Worm (Caenorhabditis elegans) whole organism, L4 larva: ENCODE data around the gene rmh-2.

ENCODE experiments used
- aha-1 ChIP-seq: fragments of 150-350 bp; peaks from one replicate; lab custom pipeline; 2014; ENCODE audit warnings: missing biosample characterization, missing genetic modification characterization
- aly-2 ChIP-seq: sonication (generic microtip); optimal IDR thresholded peaks from 2 replicates; lab custom pipeline; 2018; ENCODE audit warnings: missing biosample characterization, missing genetic modification characterization
- ceh-20 ChIP-seq: fragments of 200-800 bp; sonication (Bioruptor generic); IDR thresholded peaks from 2 replicates; pipeline ENCODE4 v1.3.6; 2022; ENCODE audit warnings: missing genetic modification reagents, missing genetic modification characterization, missing compliant biosample characterization
- dpl-1 ChIP-seq: fragments of 150-350 bp; optimal IDR thresholded peaks from 2 replicates; lab custom pipeline; 2014; ENCODE audit warnings: missing biosample characterization, missing genetic modification reagents, missing genetic modification characterization
- hlh-30 ChIP-seq: sonication (generic microtip); optimal IDR thresholded peaks from 2 replicates; lab custom pipeline; 2017; ENCODE audit warnings: antibody characterized with exemption, mild to moderate bottlenecking, missing genetic modification characterization, missing compliant biosample characterization; ENCODE audit not compliant: insufficient read depth
- lin-15B ChIP-seq: fragments of 150-350 bp; sonication (generic microtip); optimal IDR thresholded peaks from 3 replicates; lab custom pipeline; 2014; ENCODE audit warnings: missing biosample characterization, missing genetic modification characterization

DNA sequence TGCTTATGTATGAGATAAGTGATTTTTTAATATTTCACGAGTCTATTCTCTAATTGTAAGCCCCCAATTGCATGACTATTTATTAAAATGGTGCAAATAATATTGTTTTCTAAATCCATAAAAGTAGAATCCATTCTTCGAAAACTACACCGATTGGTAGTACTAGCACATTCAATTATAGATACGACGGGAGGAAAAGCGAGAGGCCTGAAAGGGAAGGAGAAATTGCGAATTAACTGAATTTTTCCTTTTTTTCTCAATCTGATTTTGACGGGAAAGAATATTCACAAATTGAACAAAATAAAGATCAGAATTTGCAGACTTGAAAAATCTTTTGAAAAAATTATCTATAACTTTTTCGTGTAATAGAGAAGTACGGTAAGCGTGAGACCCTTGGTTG, 46.6 kb upstream of the rmh-2 start:
- TF ChIP-seq aly-2 (tag; lab: Kevin White, UChicago) (no peak), lin-15B (tag; lab: Kevin White, UChicago) (no peak), dpl-1 (GFP tag; lab: Kevin White, UChicago) (no peak), ceh-20 (GFP tag; lab: Robert Waterston, UW) (no peak), hlh-30 (tag; lab: Kevin White, UChicago) (no peak), aha-1 (tag; lab: Kevin White, UChicago) (no peak)
